Worm (Caenorhabditis elegans): ENCODE data around the gene F59D12.5.

Gene F59D12.5

DNA sequence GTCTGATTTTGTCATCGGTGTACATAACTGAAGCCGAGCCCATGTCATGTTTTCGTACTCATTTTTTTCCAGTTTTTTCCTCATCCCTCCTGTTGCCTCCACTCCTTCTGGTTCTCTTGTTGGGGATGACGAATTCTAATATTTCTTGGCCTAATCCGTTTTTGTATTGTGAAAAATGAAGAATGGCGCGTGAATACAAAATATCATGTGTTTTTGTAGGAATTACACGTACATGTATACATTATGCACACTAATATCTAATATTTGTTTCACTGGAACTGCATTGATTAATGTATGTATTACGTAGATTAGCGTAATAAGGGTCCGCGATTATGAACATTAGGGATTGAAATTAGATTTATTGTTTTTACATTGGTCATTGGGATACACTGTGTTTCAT lies 8.5 kb upstream of the F59D12.5 start:
- TF ChIP-seq sptf-1 (tag; optimal IDR thresholded peaks at IDR 0.05) (no peak), M03D4.4 (tag; optimal IDR thresholded peaks at IDR 0.05) (no peak), ces-1 (GFP tag; optimal IDR thresholded peaks at IDR 0.05) (no peak), nhr-12 (tag; optimal IDR thresholded peaks at IDR 0.05) (no peak), nhr-76 (tag; optimal IDR thresholded peaks at IDR 0.05) (no peak), pha-4 (tag; optimal IDR thresholded peaks at IDR 0.05) (no peak), ham-2 (GFP tag; optimal IDR thresholded peaks at IDR 0.05) (no peak), hlh-1 (tag; optimal IDR thresholded peaks at IDR 0.05) (no peak), ceh-39 (tag; optimal IDR thresholded peaks at IDR 0.05) (no peak), sem-2 (GFP tag; optimal IDR thresholded peaks at IDR 0.05) (no peak), zip-8 (tag; optimal IDR thresholded peaks at IDR 0.05) (no peak), bed-3 (GFP tag; optimal IDR thresholded peaks at IDR 0.05) (no peak), nhr-2 (tag; optimal IDR thresholded peaks at IDR 0.05) (no peak), ceh-43 (GFP tag; optimal IDR thresholded peaks at IDR 0.05) (no peak), cnd-1 (tag; optimal IDR thresholded peaks at IDR 0.05) (no peak), lin-32 (GFP tag; optimal IDR thresholded peaks at IDR 0.05) (no peak), mab-5 (tag; optimal IDR thresholded peaks at IDR 0.05) (no peak), nhr-237 (tag; optimal IDR thresholded peaks at IDR 0.05) (no peak)

- no peak for TF ChIP-seq mab-5 (tag; optimal IDR thresholded peaks at IDR 0.05)
- no peak for TF ChIP-seq unc-39 (tag; optimal IDR thresholded peaks at IDR 0.05)
- no peak for TF ChIP-seq snpc-4 (tag; optimal IDR thresholded peaks at IDR 0.05)
- no peak for TF ChIP-seq bed-3 (GFP tag; optimal IDR thresholded peaks at IDR 0.05)
- TF ChIP-seq ceh-39 (tag; optimal IDR thresholded peaks at IDR 0.05), result no peak
- no peak for TF ChIP-seq drap-1 (GFP tag; optimal IDR thresholded peaks at IDR 0.05)
- TF ChIP-seq ces-1 (GFP tag; optimal IDR thresholded peaks at IDR 0.05), result no peak
- TF ChIP-seq lin-13 (tag; optimal IDR thresholded peaks at IDR 0.05), result no peak
- no peak for TF ChIP-seq nhr-76 (tag; optimal IDR thresholded peaks at IDR 0.05)
- no peak for TF ChIP-seq blmp-1 (tag; optimal IDR thresholded peaks at IDR 0.05)
- TF ChIP-seq ceh-83 (GFP tag; optimal IDR thresholded peaks at IDR 0.05), result no peak
- no peak for TF ChIP-seq unc-62 (GFP tag; optimal IDR thresholded peaks at IDR 0.05)
- TF ChIP-seq nhr-28 (tag; optimal IDR thresholded peaks at IDR 0.05), result no peak
- no peak for TF ChIP-seq pha-4 (tag; optimal IDR thresholded peaks at IDR 0.05)
- no peak for TF ChIP-seq mls-2 (tag; optimal IDR thresholded peaks at IDR 0.05)
- TF ChIP-seq tbx-8 (GFP tag; optimal IDR thresholded peaks at IDR 0.05), result no peak
- TF ChIP-seq nhr-2 (tag; optimal IDR thresholded peaks at IDR 0.05), result no peak
- TF ChIP-seq ztf-11 (tag; optimal IDR thresholded peaks at IDR 0.05), result no peak
- TF ChIP-seq sem-2 (GFP tag; optimal IDR thresholded peaks at IDR 0.05), result no peak
- no peak for TF ChIP-seq nhr-237 (tag; optimal IDR thresholded peaks at IDR 0.05)
Measured at ce11 chrX:15654969-15655368, 7.8 kb upstream of the F59D12.5 start.

DNA sequence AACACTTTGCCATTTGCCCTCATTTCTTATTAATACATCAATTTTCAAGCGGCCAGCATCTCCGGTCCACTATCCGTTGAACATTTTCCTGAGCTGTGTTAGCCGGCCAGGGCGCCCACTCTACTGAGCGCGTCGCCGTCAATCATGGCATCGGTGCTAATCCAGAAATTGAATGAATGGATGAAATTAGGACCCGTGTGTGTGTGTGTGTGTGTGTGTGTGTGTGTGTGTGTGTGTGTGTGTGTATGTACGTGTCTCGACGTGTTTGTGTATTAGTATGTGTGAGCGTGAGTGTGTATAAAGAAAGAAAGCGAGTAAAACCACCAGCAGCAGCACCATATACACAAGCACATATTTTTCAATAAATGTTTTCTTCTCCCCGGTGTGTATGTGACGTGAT lies 6.0 kb upstream of the F59D12.5 start:
- TF ChIP-seq nhr-12 (tag; optimal IDR thresholded peaks at IDR 0.05), result no peak
- peak; percentile 27 for TF ChIP-seq cnd-1 (tag; optimal IDR thresholded peaks at IDR 0.05)
- TF ChIP-seq ham-2 (GFP tag; optimal IDR thresholded peaks at IDR 0.05), result no peak
- peak; percentile 11 for TF ChIP-seq lin-32 (GFP tag; optimal IDR thresholded peaks at IDR 0.05)
- peak; percentile 12 for TF ChIP-seq sptf-1 (tag; optimal IDR thresholded peaks at IDR 0.05)
- TF ChIP-seq M03D4.4 (tag; optimal IDR thresholded peaks at IDR 0.05), result peak; percentile 2
- no peak for TF ChIP-seq mls-2 (tag; optimal IDR thresholded peaks at IDR 0.05)
- no peak for TF ChIP-seq zip-8 (tag; optimal IDR thresholded peaks at IDR 0.05)
- no peak for TF ChIP-seq bed-3 (GFP tag; optimal IDR thresholded peaks at IDR 0.05)
- TF ChIP-seq ceh-39 (tag; optimal IDR thresholded peaks at IDR 0.05), result no peak
- TF ChIP-seq ces-1 (GFP tag; optimal IDR thresholded peaks at IDR 0.05), result peak; percentile 61
- no peak for TF ChIP-seq flh-1 (GFP tag; optimal IDR thresholded peaks at IDR 0.05)
- no peak for TF ChIP-seq sem-2 (GFP tag; optimal IDR thresholded peaks at IDR 0.05)
- no peak for TF ChIP-seq snpc-4 (tag; optimal IDR thresholded peaks at IDR 0.05)
- no peak for TF ChIP-seq nhr-28 (tag; optimal IDR thresholded peaks at IDR 0.05)
- TF ChIP-seq hlh-1 (tag; optimal IDR thresholded peaks at IDR 0.05), result no peak
- TF ChIP-seq lsy-2 (tag; optimal IDR thresholded peaks at IDR 0.05), result no peak
- no peak for TF ChIP-seq ceh-43 (GFP tag; optimal IDR thresholded peaks at IDR 0.05)
- no peak for TF ChIP-seq nhr-237 (tag; optimal IDR thresholded peaks at IDR 0.05)
- TF ChIP-seq unc-39 (tag; optimal IDR thresholded peaks at IDR 0.05), result no peak
- TF ChIP-seq tbx-8 (GFP tag; optimal IDR thresholded peaks at IDR 0.05), result no peak
- no peak for TF ChIP-seq pha-4 (tag; optimal IDR thresholded peaks at IDR 0.05)
- TF ChIP-seq nhr-76 (tag; optimal IDR thresholded peaks at IDR 0.05), result no peak
- TF ChIP-seq drap-1 (GFP tag; optimal IDR thresholded peaks at IDR 0.05), result no peak
- TF ChIP-seq elt-1 (tag; optimal IDR thresholded peaks at IDR 0.05; ENCODE audit: borderline replicate concordance, insufficient read depth), result no peak
- no peak for TF ChIP-seq lin-13 (tag; optimal IDR thresholded peaks at IDR 0.05)
- TF ChIP-seq ztf-11 (tag; optimal IDR thresholded peaks at IDR 0.05), result no peak
- no peak for TF ChIP-seq mab-5 (tag; optimal IDR thresholded peaks at IDR 0.05)
- TF ChIP-seq nhr-2 (tag; optimal IDR thresholded peaks at IDR 0.05), result no peak
- no peak for TF ChIP-seq unc-120 (tag; optimal IDR thresholded peaks at IDR 0.05; ENCODE audit: poor library complexity, severe bottlenecking)
- no peak for TF ChIP-seq unc-62 (GFP tag; optimal IDR thresholded peaks at IDR 0.05)
- TF ChIP-seq ceh-83 (GFP tag; optimal IDR thresholded peaks at IDR 0.05), result no peak
- TF ChIP-seq elt-3 (tag; optimal IDR thresholded peaks at IDR 0.05), result no peak
- TF ChIP-seq mep-1 (tag; optimal IDR thresholded peaks at IDR 0.05), result no peak
- TF ChIP-seq blmp-1 (tag; optimal IDR thresholded peaks at IDR 0.05), result no peak

Data from whole organism, mixed stage, embryonic.